Worm (Caenorhabditis elegans): ENCODE measurements around the gene Y73F8A.12.

DNA sequence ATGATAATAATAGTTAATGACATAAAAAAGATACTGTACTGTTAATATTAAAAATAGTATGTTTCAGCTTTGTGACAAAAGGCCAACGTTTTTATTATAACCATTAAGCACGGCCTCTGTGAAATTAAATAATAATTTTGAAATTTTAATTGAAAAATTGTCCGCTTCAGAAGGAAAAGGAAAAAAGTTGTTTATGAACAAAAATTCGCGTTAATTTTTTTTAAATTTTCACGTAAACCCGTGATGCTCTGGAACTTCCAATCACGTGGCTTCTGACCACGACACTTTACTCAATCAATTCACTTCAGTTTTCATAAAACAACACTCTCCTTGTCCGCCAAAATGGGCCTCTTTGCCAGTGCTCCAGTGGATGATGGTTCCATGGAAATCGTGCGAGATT lies 9.8 kb upstream of the Y73F8A.12 start, which contains the start of gene Y73F8A.15:
- no peak for TF ChIP-seq F49E8.2 (tag; optimal IDR thresholded peaks at IDR 0.05; ENCODE audit: insufficient read depth)
- TF ChIP-seq mcd-1 (GFP tag; IDR thresholded peaks at IDR 0.05) = no peak
- no peak for TF ChIP-seq unc-62 (GFP tag; optimal IDR thresholded peaks at IDR 0.05)
- TF ChIP-seq ama-1 (optimal IDR thresholded peaks at IDR 0.05) = no peak
- no peak for TF ChIP-seq ama-1 (GFP tag; optimal IDR thresholded peaks at IDR 0.05)
- TF ChIP-seq K12H6.12 (tag; optimal IDR thresholded peaks at IDR 0.05) = no peak
- TF ChIP-seq Y56A3A.18 (GFP tag; IDR thresholded peaks at IDR 0.05) = no peak
- no peak for TF ChIP-seq ceh-58 (GFP tag; IDR thresholded peaks at IDR 0.05)
- TF ChIP-seq let-607 (tag; optimal IDR thresholded peaks at IDR 0.05) = no peak

Data from whole organism, young adult.